Worm (Caenorhabditis elegans) whole organism, L2 larva: ENCODE data around the gene T25B9.2.

Experiments
- C34F6.9 ChIP-seq: fragments of 150-350 bp; optimal IDR thresholded peaks from 2 replicates; lab custom pipeline; 2014; ENCODE audit warnings: missing biosample characterization, missing genetic modification characterization
- F13H6.1 ChIP-seq: sonication (generic microtip); optimal IDR thresholded peaks from 2 replicates; lab custom pipeline; 2016; ENCODE audit warnings: missing genetic modification characterization, missing compliant biosample characterization
- R02D3.7 ChIP-seq: fragments of 150-350 bp; optimal IDR thresholded peaks from 2 replicates; lab custom pipeline; 2014; ENCODE audit warnings: missing biosample characterization, missing genetic modification characterization
- ZK546.5 ChIP-seq: sonication (generic microtip); optimal IDR thresholded peaks from 2 replicates; lab custom pipeline; 2017; ENCODE audit warnings: missing biosample characterization, missing genetic modification characterization
- alr-1 ChIP-seq: fragments of 150-350 bp; optimal IDR thresholded peaks from 2 replicates; lab custom pipeline; 2014; ENCODE audit warnings: missing biosample characterization, missing genetic modification characterization
- blmp-1 ChIP-seq: sonication (generic microtip); optimal IDR thresholded peaks from 2 replicates; lab custom pipeline; 2017; ENCODE audit warnings: missing genetic modification characterization, mild to moderate bottlenecking, missing compliant biosample characterization, antibody characterized with exemption, moderate library complexity; ENCODE audit not compliant: insufficient read depth
- ceh-16 ChIP-seq: fragments of 150-350 bp; optimal IDR thresholded peaks from 2 replicates; lab custom pipeline; 2014; ENCODE audit warnings: missing biosample characterization, missing genetic modification characterization
- crh-2 ChIP-seq: sonication (generic microtip); optimal IDR thresholded peaks from 2 replicates; lab custom pipeline; 2017; ENCODE audit warnings: missing biosample characterization, missing genetic modification characterization
- egl-27 ChIP-seq: sonication (generic microtip); optimal IDR thresholded peaks from 3 replicates; lab custom pipeline; 2017; ENCODE audit warnings: missing biosample characterization, missing genetic modification reagents, missing genetic modification characterization
- elt-1 ChIP-seq: fragments of 150-350 bp; optimal IDR thresholded peaks from 2 replicates; lab custom pipeline; 2014; ENCODE audit warnings: missing biosample characterization, missing genetic modification characterization
- elt-3 ChIP-seq: sonication (generic microtip); optimal IDR thresholded peaks from 2 replicates; lab custom pipeline; 2017; ENCODE audit warnings: missing biosample characterization, missing genetic modification characterization
- fos-1 ChIP-seq: fragments of 150-350 bp; optimal IDR thresholded peaks from 2 replicates; lab custom pipeline; 2014; ENCODE audit warnings: missing biosample characterization, missing genetic modification characterization
- gmeb-1 ChIP-seq: fragments of 150-350 bp; optimal IDR thresholded peaks from 2 replicates; lab custom pipeline; 2014; ENCODE audit warnings: missing biosample characterization, missing genetic modification characterization
- lin-39 ChIP-seq: fragments of 150-350 bp; optimal IDR thresholded peaks from 2 replicates; lab custom pipeline; 2014; ENCODE audit warnings: missing biosample characterization, missing genetic modification reagents, missing genetic modification characterization
- lsy-2 ChIP-seq, 2 experiments: fragments of 150-350 bp in 1 of 2; sonication (generic microtip) in 1 of 2; optimal IDR thresholded peaks; 2 replicates each; lab custom pipeline; 2014 to 2017; ENCODE audit warnings: missing biosample characterization in 2 of 2, missing genetic modification characterization in 2 of 2
- mab-5 ChIP-seq: fragments of 150-350 bp; optimal IDR thresholded peaks from 2 replicates; lab custom pipeline; 2014; ENCODE audit warnings: missing biosample characterization, missing genetic modification characterization
- nhr-11 ChIP-seq: fragments of 150-350 bp; optimal IDR thresholded peaks from 2 replicates; lab custom pipeline; 2014; ENCODE audit warnings: missing biosample characterization, missing genetic modification characterization
- nhr-12 ChIP-seq: fragments of 150-350 bp; optimal IDR thresholded peaks from 2 replicates; lab custom pipeline; 2014; ENCODE audit warnings: missing biosample characterization, missing genetic modification characterization
- nhr-129 ChIP-seq: fragments of 150-350 bp; optimal IDR thresholded peaks from 2 replicates; lab custom pipeline; 2014; ENCODE audit warnings: missing biosample characterization, missing genetic modification characterization
- nhr-21 ChIP-seq: fragments of 150-350 bp; optimal IDR thresholded peaks from 2 replicates; lab custom pipeline; 2014; ENCODE audit warnings: missing biosample characterization, missing genetic modification characterization
- nhr-23 ChIP-seq: fragments of 150-350 bp; optimal IDR thresholded peaks from 2 replicates; lab custom pipeline; 2014; ENCODE audit warnings: missing biosample characterization, missing genetic modification reagents, missing genetic modification characterization
- nhr-237 ChIP-seq: fragments of 150-350 bp; optimal IDR thresholded peaks from 2 replicates; lab custom pipeline; 2014; ENCODE audit warnings: missing biosample characterization, missing genetic modification characterization
- nhr-25 ChIP-seq: fragments of 150-350 bp; sonication (generic microtip); optimal IDR thresholded peaks from 3 replicates; lab custom pipeline; 2014; ENCODE audit warnings: missing biosample characterization, missing genetic modification characterization
- nhr-6 ChIP-seq: fragments of 150-350 bp; optimal IDR thresholded peaks from 2 replicates; lab custom pipeline; 2014; ENCODE audit warnings: missing biosample characterization, missing genetic modification characterization
- sem-4 ChIP-seq: fragments of 150-350 bp; optimal IDR thresholded peaks from 2 replicates; lab custom pipeline; 2014; ENCODE audit warnings: missing biosample characterization, missing genetic modification reagents, missing genetic modification characterization
- sma-3 ChIP-seq: sonication (generic microtip); optimal IDR thresholded peaks from 2 replicates; lab custom pipeline; 2016; ENCODE audit warnings: missing genetic modification reagents, missing genetic modification characterization, missing compliant biosample characterization
- sma-9 ChIP-seq, 2 experiments: fragments of 150-350 bp in 1 of 2; sonication (generic microtip) in 1 of 2; optimal IDR thresholded peaks; 2 replicates each; lab custom pipeline; 2014 to 2016; ENCODE audit warnings: missing genetic modification characterization in 2 of 2, mild to moderate bottlenecking in 1 of 2, missing biosample characterization in 1 of 2, missing compliant biosample characterization in 1 of 2, missing genetic modification reagents in 1 of 2, moderate library complexity in 1 of 2
- snpc-4 ChIP-seq: fragments of 150-350 bp; optimal IDR thresholded peaks from 2 replicates; lab custom pipeline; 2014; ENCODE audit warnings: missing biosample characterization, missing genetic modification characterization
- unc-39 ChIP-seq: fragments of 150-350 bp; optimal IDR thresholded peaks from 2 replicates; lab custom pipeline; 2014; ENCODE audit warnings: missing biosample characterization, missing genetic modification characterization
- unc-55 ChIP-seq: fragments of 150-350 bp; sonication (generic microtip); optimal IDR thresholded peaks from 3 replicates; lab custom pipeline; 2014; ENCODE audit warnings: missing biosample characterization, missing genetic modification reagents, missing genetic modification characterization
- unc-62 ChIP-seq: fragments of 150-350 bp; optimal IDR thresholded peaks from 2 replicates; lab custom pipeline; 2014; ENCODE audit warnings: missing biosample characterization, missing genetic modification reagents, missing genetic modification characterization
- zag-1 ChIP-seq: fragments of 150-350 bp; optimal IDR thresholded peaks from 2 replicates; lab custom pipeline; 2014; ENCODE audit warnings: missing biosample characterization, missing genetic modification characterization
- ztf-1 ChIP-seq: fragments of 200-800 bp; sonication (Bioruptor generic); conservative IDR thresholded peaks from 2 replicates; pipeline ENCODE4 v1.3.6; 2022; ENCODE audit warnings: missing genetic modification characterization, missing compliant biosample characterization
- ztf-11 ChIP-seq: sonication (generic microtip); optimal IDR thresholded peaks from 2 replicates; lab custom pipeline; 2017; ENCODE audit warnings: missing biosample characterization, missing genetic modification characterization
- ztf-4 ChIP-seq: fragments of 150-350 bp; optimal IDR thresholded peaks from 2 replicates; lab custom pipeline; 2014; ENCODE audit warnings: missing biosample characterization, missing genetic modification characterization

Gene T25B9.2

DNA sequence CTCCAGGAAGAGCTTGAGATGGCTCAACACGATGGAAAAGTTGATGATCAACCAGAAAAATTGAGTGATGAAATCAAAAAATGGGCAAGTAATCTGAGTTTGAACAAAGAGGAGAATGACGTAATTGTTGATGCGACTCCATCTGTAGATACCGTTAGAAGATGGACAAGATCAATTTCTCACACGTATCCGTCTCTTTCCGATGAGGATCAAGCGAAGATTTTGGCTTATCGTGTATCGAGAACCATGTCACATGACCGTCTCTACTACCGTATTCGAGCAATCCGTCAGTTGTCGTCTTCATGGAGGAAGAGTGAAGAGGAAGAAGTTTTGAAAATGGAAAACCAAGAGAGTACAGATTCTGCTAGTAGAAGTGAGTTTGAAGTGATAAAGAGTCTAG, 33.6 kb downstream of the T25B9.2 start:
- no peak for TF ChIP-seq ztf-11
- no peak for TF ChIP-seq nhr-21
- peak; percentile 25 for TF ChIP-seq elt-1
- no peak for TF ChIP-seq unc-55 (GFP tag; lab: Kevin White, UChicago)

ce11 chrIV:10716348-10716747, 35.3 kb downstream of the T25B9.2 start, which contains the start of gene ncx-3:
Gene ncx-3 (plus strand): TSS chrIV:10716648.
- TF ChIP-seq F13H6.1 (tag; lab: Kevin White, UChicago): no peak
- no peak for TF ChIP-seq nhr-11 (tag; lab: Kevin White, UChicago)
- TF ChIP-seq ZK546.5 (tag; lab: Kevin White, UChicago): no peak
- no peak for TF ChIP-seq nhr-129
- no peak for TF ChIP-seq ztf-4
- TF ChIP-seq mab-5 (tag; lab: Kevin White, UChicago): no peak
- no peak for TF ChIP-seq snpc-4 (tag; lab: Kevin White, UChicago)
- TF ChIP-seq nhr-12 (tag; lab: Kevin White, UChicago): no peak
- no peak for TF ChIP-seq gmeb-1 (tag; lab: Kevin White, UChicago)
- TF ChIP-seq sem-4 (tag; lab: Kevin White, UChicago): no peak
- TF ChIP-seq sma-9 (GFP tag; optimal IDR thresholded peaks at IDR 0.05; lab: Kevin White, UChicago): no peak
- no peak for TF ChIP-seq sma-9 (tag; optimal IDR thresholded peaks at IDR 0.05; lab: Kevin White, UChicago)
- no peak for TF ChIP-seq nhr-237 (tag; lab: Kevin White, UChicago)
- no peak for TF ChIP-seq ceh-16
- no peak for TF ChIP-seq lsy-2 (tag; optimal IDR thresholded peaks at IDR 0.05; lab: Kevin White, UChicago)
- TF ChIP-seq unc-62 (GFP tag; lab: Kevin White, UChicago): no peak
- TF ChIP-seq unc-39 (tag; lab: Kevin White, UChicago): no peak
- no peak for TF ChIP-seq zag-1 (tag; lab: Kevin White, UChicago)
- TF ChIP-seq R02D3.7 (tag; lab: Kevin White, UChicago): no peak

- TF ChIP-seq blmp-1 (tag; lab: Kevin White, UChicago) (no peak), egl-27 (peak; percentile 21), nhr-129 (peak; percentile 60), C34F6.9 (tag; lab: Kevin White, UChicago) (peak; percentile 13), fos-1 (tag; lab: Kevin White, UChicago) (peak; percentile 43), sma-9 (GFP tag; optimal IDR thresholded peaks at IDR 0.05; lab: Kevin White, UChicago) (peak; percentile 46), sma-9 (tag; optimal IDR thresholded peaks at IDR 0.05; lab: Kevin White, UChicago) (no peak), elt-1 (no peak), sma-3 (GFP tag; lab: Kevin White, UChicago) (peak; percentile 8), lin-39 (tag; lab: Kevin White, UChicago) (no peak), gmeb-1 (tag; lab: Kevin White, UChicago) (peak; percentile 21), ztf-11 (no peak), crh-2 (tag; lab: Kevin White, UChicago) (no peak), ztf-1 (GFP tag; lab: Robert Waterston, UW) (no peak), unc-62 (GFP tag; lab: Kevin White, UChicago) (no peak), alr-1 (no peak), nhr-25 (tag; lab: Kevin White, UChicago) (peak; percentile 6)
Measured at ce11 chrIV:10714594-10714993, 37.0 kb downstream of the T25B9.2 start.

ce11 chrIV:10711729-10712128, 39.9 kb downstream of the T25B9.2 start, which contains the start of gene glb-21:
Gene glb-21 (minus strand): TSS chrIV:10711794.
- TF ChIP-seq elt-3 (tag; lab: Kevin White, UChicago): no peak
- TF ChIP-seq R02D3.7 (tag; lab: Kevin White, UChicago): no peak
- TF ChIP-seq lsy-2 (tag; optimal IDR thresholded peaks at IDR 0.05; lab: Kevin White, UChicago): no peak
- TF ChIP-seq sma-3 (GFP tag; lab: Kevin White, UChicago): no peak
- TF ChIP-seq sma-9 (GFP tag; optimal IDR thresholded peaks at IDR 0.05; lab: Kevin White, UChicago): no peak
- TF ChIP-seq sma-9 (tag; optimal IDR thresholded peaks at IDR 0.05; lab: Kevin White, UChicago): no peak
- TF ChIP-seq F13H6.1 (tag; lab: Kevin White, UChicago): no peak
- no peak for TF ChIP-seq ztf-1 (GFP tag; lab: Robert Waterston, UW)
- no peak for TF ChIP-seq unc-39 (tag; lab: Kevin White, UChicago)
- no peak for TF ChIP-seq ztf-11
- TF ChIP-seq nhr-23 (tag; lab: Kevin White, UChicago): no peak
- no peak for TF ChIP-seq ZK546.5 (tag; lab: Kevin White, UChicago)
- TF ChIP-seq nhr-129: no peak
- TF ChIP-seq C34F6.9 (tag; lab: Kevin White, UChicago): no peak
- no peak for TF ChIP-seq elt-1
- no peak for TF ChIP-seq nhr-6 (tag; lab: Kevin White, UChicago)
- no peak for TF ChIP-seq alr-1
- TF ChIP-seq snpc-4 (tag; lab: Kevin White, UChicago): no peak
- no peak for TF ChIP-seq nhr-237 (tag; lab: Kevin White, UChicago)
- TF ChIP-seq, all 48 proteins: peak for 0
